Fruit fly (Drosophila melanogaster): ENCODE results near the gene Idi.

dm6 chr3R:21295695-21296037 lies 25.7 kb downstream of the Idi start:
- TF ChIP-seq Dfd (GFP tag; optimal IDR thresholded peaks at IDR 0.05) = no peak
- no peak for TF ChIP-seq CG32264 (GFP tag; optimal IDR thresholded peaks at IDR 0.05)
- TF ChIP-seq usp (GFP tag; optimal IDR thresholded peaks at IDR 0.05) = no peak
- no peak for TF ChIP-seq dl (GFP tag; optimal IDR thresholded peaks at IDR 0.05; ENCODE audit: insufficient read depth in 1 of 2, partially characterized antibody in 2 of 2)
- TF ChIP-seq OdsH (GFP tag; optimal IDR thresholded peaks at IDR 0.05) = no peak
- TF ChIP-seq br (GFP tag; optimal IDR thresholded peaks at IDR 0.05) = no peak
- no peak for TF ChIP-seq GATAd (GFP tag; optimal IDR thresholded peaks at IDR 0.05)
- TF ChIP-seq h (GFP tag; optimal IDR thresholded peaks at IDR 0.05) = no peak
- no peak for TF ChIP-seq Mio (GFP tag; optimal IDR thresholded peaks at IDR 0.05)
